Worm (Caenorhabditis elegans): ENCODE data around the gene sqt-2.

sqt-2 gene

ce11 chrII:18787-19186 is 4.3 kb upstream of the sqt-2 start (continued):
- no peak for TF ChIP-seq lsy-27 (tag; optimal IDR thresholded peaks at IDR 0.05; ENCODE audit: borderline replicate concordance, insufficient read depth)
- TF ChIP-seq pbrm-1 (GFP tag; IDR thresholded peaks at IDR 0.05): peak; percentile 42; the same call in 1 of the 2 replicates
- peak; percentile 82 for TF ChIP-seq ztf-18 (tag; optimal IDR thresholded peaks at IDR 0.05)
- TF ChIP-seq F23B12.7 (tag; optimal IDR thresholded peaks at IDR 0.05; ENCODE audit: insufficient read depth): peak; percentile 46
- peak; percentile 81 for TF ChIP-seq lin-40 (tag; optimal IDR thresholded peaks at IDR 0.05)

ce11 chrII:19238-19637 is 3.9 kb upstream of the sqt-2 start, which contains the start of gene gmeb-1:
Gene gmeb-1 (plus strand): TSS chrII:19538.
- no peak for TF ChIP-seq pbrm-1 (GFP tag; IDR thresholded peaks at IDR 0.05)

- no peak for TF ChIP-seq Y95B8A.8 (GFP tag; IDR thresholded peaks at IDR 0.05)
- TF ChIP-seq madf-8 (GFP tag; conservative IDR thresholded peaks at IDR 0.05): no peak
- no peak for TF ChIP-seq athp-1 (tag; optimal IDR thresholded peaks at IDR 0.05)
- TF ChIP-seq cebp-1 (GFP tag; IDR thresholded peaks at IDR 0.05): no peak
- TF ChIP-seq cebp-1 (tag; optimal IDR thresholded peaks at IDR 0.05): no peak
- TF ChIP-seq ztf-28 (GFP tag; IDR thresholded peaks at IDR 0.05): no peak
- TF ChIP-seq rpc-1 (optimal IDR thresholded peaks at IDR 0.05): no peak
- TF ChIP-seq rpc-1 (tag; optimal IDR thresholded peaks at IDR 0.05): no peak
- no peak for TF ChIP-seq ets-4 (GFP tag; optimal IDR thresholded peaks at IDR 0.05)
- TF ChIP-seq tbp1 (GFP tag; optimal IDR thresholded peaks at IDR 0.05): no peak
- no peak for TF ChIP-seq C06A6.2 (GFP tag; conservative IDR thresholded peaks at IDR 0.05)
- TF ChIP-seq K11D2.4 (GFP tag; IDR thresholded peaks at IDR 0.05): no peak
- no peak for TF ChIP-seq attf-5 (GFP tag; optimal IDR thresholded peaks at IDR 0.05)
- no peak for TF ChIP-seq F23B12.7 (tag; optimal IDR thresholded peaks at IDR 0.05; ENCODE audit: insufficient read depth)
- TF ChIP-seq Y67H2A.10 (GFP tag; conservative IDR thresholded peaks at IDR 0.05): no peak
- TF ChIP-seq ztf-22 (GFP tag; optimal IDR thresholded peaks at IDR 0.05): no peak
- TF ChIP-seq egrh-3 (GFP tag; IDR thresholded peaks at IDR 0.05): no peak
- TF ChIP-seq ceh-100 (GFP tag; IDR thresholded peaks at IDR 0.05): no peak
- TF ChIP-seq dpl-1 (GFP tag; optimal IDR thresholded peaks at IDR 0.05): no peak
- TF ChIP-seq F10E7.11 (tag; optimal IDR thresholded peaks at IDR 0.05): no peak
- no peak for TF ChIP-seq xnd-1 (tag; optimal IDR thresholded peaks at IDR 0.05)
Measured at ce11 chrII:21953-22352, 1.2 kb upstream of the sqt-2 start.

- TF ChIP-seq Y95B8A.8 (GFP tag; IDR thresholded peaks at IDR 0.05): no peak
- TF ChIP-seq let-607 (tag; optimal IDR thresholded peaks at IDR 0.05): no peak
- peak; percentile 68 for TF ChIP-seq zfh-2 (GFP tag; conservative IDR thresholded peaks at IDR 0.05)
- TF ChIP-seq dox-1 (GFP tag; IDR thresholded peaks at IDR 0.05): 0 out of 2 replicates have a peak, but pooled peaks have one; percentile 12
- 0 out of 2 replicates have a peak, but pooled peaks have one; percentile 13 for TF ChIP-seq hsf-1 (GFP tag; IDR thresholded peaks at IDR 0.05)
Measured at ce11 chrII:23739-24138, 614 bp downstream of the sqt-2 start.

- no peak for TF ChIP-seq egl-18 (GFP tag; IDR thresholded peaks at IDR 0.05)
- peak; percentile 56 for TF ChIP-seq C06A6.2 (GFP tag; conservative IDR thresholded peaks at IDR 0.05)
- no peak for TF ChIP-seq ceh-79 (tag; optimal IDR thresholded peaks at IDR 0.05)
- peak; percentile 39 for TF ChIP-seq K12H6.12 (tag; optimal IDR thresholded peaks at IDR 0.05)
- peak in 1 of 2 experiments; percentile 15 for TF ChIP-seq let-607 (tag; optimal IDR thresholded peaks at IDR 0.05)
- TF ChIP-seq F55B11.4 (tag; optimal IDR thresholded peaks at IDR 0.05; ENCODE audit: borderline replicate concordance, insufficient read depth): no peak
- peak; percentile 52; the same call in 1 of the 2 replicates for TF ChIP-seq rcor-1 (GFP tag; IDR thresholded peaks at IDR 0.05)
- 0 out of 2 replicates have a peak, but pooled peaks have one; percentile 23 for TF ChIP-seq Y56A3A.18 (GFP tag; IDR thresholded peaks at IDR 0.05)
- TF ChIP-seq him-1 (tag; optimal IDR thresholded peaks at IDR 0.05): no peak
- peak; percentile 64; the same call in 1 of the 2 replicates for TF ChIP-seq dox-1 (GFP tag; IDR thresholded peaks at IDR 0.05)
- no peak for TF ChIP-seq lsl-1 (GFP tag; optimal IDR thresholded peaks at IDR 0.05)
- peak; percentile 54; the same call in 1 of the 2 replicates for TF ChIP-seq pbrm-1 (GFP tag; IDR thresholded peaks at IDR 0.05)
- TF ChIP-seq ceh-40 (GFP tag; IDR thresholded peaks at IDR 0.05): no peak
- TF ChIP-seq bed-1 (GFP tag; IDR thresholded peaks at IDR 0.05): no peak
- no peak for TF ChIP-seq rpc-1 (optimal IDR thresholded peaks at IDR 0.05)
- TF ChIP-seq rpc-1 (tag; optimal IDR thresholded peaks at IDR 0.05): no peak
- no peak for TF ChIP-seq attf-6 (GFP tag; IDR thresholded peaks at IDR 0.05)
- peak; percentile 19 for TF ChIP-seq atf-7 (tag; optimal IDR thresholded peaks at IDR 0.05)
- TF ChIP-seq F39B2.1 (GFP tag; IDR thresholded peaks at IDR 0.05): no peak
Measured at ce11 chrII:24559-24998, 1.5 kb downstream of the sqt-2 start, which contains the start of gene enee-1. Gene enee-1 (plus strand): TSS chrII:24666.

Measured in whole organism, young adult.